Fruit fly (Drosophila melanogaster): Measurements from ENCODE around the gene CG3345.

Gene CG3345

DNA sequence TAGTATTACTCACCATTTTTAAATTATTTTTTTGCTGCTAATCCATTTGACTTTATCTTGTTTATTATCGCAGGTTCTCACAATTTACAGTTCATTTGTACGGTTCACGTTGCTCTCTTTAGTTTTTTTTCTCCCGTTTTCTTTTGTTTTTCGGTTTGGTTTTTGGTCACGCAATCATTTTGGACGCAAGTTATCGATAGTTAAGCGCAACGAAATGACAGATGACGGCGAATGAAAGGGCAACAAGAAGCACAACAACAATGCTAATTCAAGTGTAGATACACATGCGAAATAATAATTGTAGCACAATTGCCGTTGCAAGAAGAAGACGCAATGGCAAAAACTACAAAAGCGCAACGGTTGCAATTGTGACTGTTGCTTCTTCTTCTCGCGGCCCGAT is 20.3 kb upstream of the CG3345 start:
- TF ChIP-seq her (GFP tag; optimal IDR thresholded peaks at IDR 0.05) (no peak), CG6791 (GFP tag; IDR thresholded peaks at IDR 0.05; ENCODE audit: partially characterized antibody) (no peak), zfh1 (GFP tag; IDR thresholded peaks at IDR 0.05) (no peak), prd (optimal IDR thresholded peaks at IDR 0.05) (no peak), prd (GFP tag; IDR thresholded peaks at IDR 0.05) (no peak), CG18262 (tag; optimal IDR thresholded peaks at IDR 0.05) (no peak), CG2202 (tag; optimal IDR thresholded peaks at IDR 0.05) (no peak), usp (GFP tag; optimal IDR thresholded peaks at IDR 0.05) (no peak), bigmax (GFP tag; optimal IDR thresholded peaks at IDR 0.05) (no peak), CG11247 (GFP tag; IDR thresholded peaks at IDR 0.05) (no peak), CG3995 (GFP tag; optimal IDR thresholded peaks at IDR 0.05) (peak; percentile 92), Adf1 (GFP tag; IDR thresholded peaks at IDR 0.05) (no peak), Sin3A (optimal IDR thresholded peaks at IDR 0.05) (no peak), ftz-f1 (GFP tag; optimal IDR thresholded peaks at IDR 0.05) (no peak), CG6683 (GFP tag; optimal IDR thresholded peaks at IDR 0.05) (no peak), Vsx1 (GFP tag; optimal IDR thresholded peaks at IDR 0.05) (no peak), ind (GFP tag; optimal IDR thresholded peaks at IDR 0.05) (no peak), HLH4C (GFP tag; IDR thresholded peaks at IDR 0.05; ENCODE audit: partially characterized antibody) (no peak), CG4820 (GFP tag; optimal IDR thresholded peaks at IDR 0.05) (no peak), btn (GFP tag; optimal IDR thresholded peaks at IDR 0.05) (no peak), sc (optimal IDR thresholded peaks at IDR 0.05) (no peak), sc (GFP tag; optimal IDR thresholded peaks at IDR 0.05) (no peak), onecut (GFP tag; IDR thresholded peaks at IDR 0.05) (no peak), CG5953 (GFP tag; IDR thresholded peaks at IDR 0.05) (no peak), Dref (GFP tag; IDR thresholded peaks at IDR 0.05) (peak; percentile 37), MESR4 (GFP tag; optimal IDR thresholded peaks at IDR 0.05) (no peak), NK7.1 (GFP tag; optimal IDR thresholded peaks at IDR 0.05) (no peak), Pdp1 (GFP tag; optimal IDR thresholded peaks at IDR 0.05) (peak in 1 of 2 experiments; percentile 85), fd64A (GFP tag; optimal IDR thresholded peaks at IDR 0.05) (no peak), Hey (tag; optimal IDR thresholded peaks at IDR 0.05) (no peak), CG13123 (GFP tag; optimal IDR thresholded peaks at IDR 0.05) (no peak), CG18011 (GFP tag; optimal IDR thresholded peaks at IDR 0.05) (no peak), knrl (GFP tag; IDR thresholded peaks at IDR 0.05; ENCODE audit: partially characterized antibody) (0 out of 3 replicates have a peak, but pooled peaks have one; percentile 6), CG8290 (GFP tag; optimal IDR thresholded peaks at IDR 0.05) (no peak), CG8290 (tag; optimal IDR thresholded peaks at IDR 0.05) (no peak), gsb (GFP tag; IDR thresholded peaks at IDR 0.05) (no peak), vfl (GFP tag; optimal IDR thresholded peaks at IDR 0.05) (no peak), BEAF-32 (GFP tag; optimal IDR thresholded peaks at IDR 0.05) (peak; percentile 50), CG14441 (GFP tag; IDR thresholded peaks at IDR 0.05) (no peak), CG14667 (GFP tag; IDR thresholded peaks at IDR 0.05) (no peak), BtbVII (GFP tag; optimal IDR thresholded peaks at IDR 0.05) (no peak), inv (GFP tag; IDR thresholded peaks at IDR 0.05; ENCODE audit: partially characterized antibody) (no peak), CG9437 (GFP tag; optimal IDR thresholded peaks at IDR 0.05) (peak; percentile 28), CG12659 (GFP tag; optimal IDR thresholded peaks at IDR 0.05) (peak; percentile 8), CG18619 (GFP tag; optimal IDR thresholded peaks at IDR 0.05) (no peak), CG17186 (GFP tag; optimal IDR thresholded peaks at IDR 0.05) (no peak), CG1603 (tag; optimal IDR thresholded peaks at IDR 0.05) (no peak), az2 (GFP tag; optimal IDR thresholded peaks at IDR 0.05) (no peak), Sry-δ (GFP tag; optimal IDR thresholded peaks at IDR 0.05) (peak; percentile 10), Hr51 (GFP tag; optimal IDR thresholded peaks at IDR 0.05) (no peak), CG5180 (GFP tag; optimal IDR thresholded peaks at IDR 0.05) (no peak), CG2889 (GFP tag; IDR thresholded peaks at IDR 0.05) (no peak), Hand (GFP tag; optimal IDR thresholded peaks at IDR 0.05) (no peak)
